Fruit fly (Drosophila melanogaster) whole organism, adult: ENCODE results near the gene ArgRS.

Experiments
- CG11617 ChIP-seq: fragments of 200-800 bp; sonication (Bioruptor generic); optimal IDR thresholded peaks from 2 replicates; lab custom pipeline; 2017; ENCODE audit warnings: mild to moderate bottlenecking, missing biosample characterization, missing genetic modification reagents, missing genetic modification characterization
- CG12768 ChIP-seq: fragments of 200-800 bp; sonication (Bioruptor generic); optimal IDR thresholded peaks from 2 replicates; lab custom pipeline; 2017; ENCODE audit warnings: missing biosample characterization, missing genetic modification characterization, mild to moderate bottlenecking, moderate library complexity, missing genetic modification reagents
- CG1620 ChIP-seq: fragments of 200-800 bp; sonication (Bioruptor generic); optimal IDR thresholded peaks from 2 replicates; lab custom pipeline; 2016; ENCODE audit warnings: missing biosample characterization, missing genetic modification characterization
- CG7045 ChIP-seq: fragments of 200-800 bp; sonication (Bioruptor generic); optimal IDR thresholded peaks from 2 replicates; lab custom pipeline; 2017; ENCODE audit warnings: missing biosample characterization, mild to moderate bottlenecking, missing genetic modification characterization
- Clk ChIP-seq: fragments of 200-800 bp; sonication (Bioruptor generic); optimal IDR thresholded peaks from 2 replicates; lab custom pipeline; 2017; ENCODE audit warnings: missing biosample characterization, missing genetic modification characterization
- cic ChIP-seq: fragments of 200-800 bp; sonication (Bioruptor generic); optimal IDR thresholded peaks from 2 replicates; lab custom pipeline; 2017; ENCODE audit warnings: missing biosample characterization, mild to moderate bottlenecking, missing genetic modification characterization, moderate library complexity
- ovo ChIP-seq: fragments of 200-800 bp; sonication (Bioruptor generic); optimal IDR thresholded peaks from 2 replicates; lab custom pipeline; 2016; ENCODE audit warnings: missing biosample characterization, missing genetic modification characterization

DNA sequence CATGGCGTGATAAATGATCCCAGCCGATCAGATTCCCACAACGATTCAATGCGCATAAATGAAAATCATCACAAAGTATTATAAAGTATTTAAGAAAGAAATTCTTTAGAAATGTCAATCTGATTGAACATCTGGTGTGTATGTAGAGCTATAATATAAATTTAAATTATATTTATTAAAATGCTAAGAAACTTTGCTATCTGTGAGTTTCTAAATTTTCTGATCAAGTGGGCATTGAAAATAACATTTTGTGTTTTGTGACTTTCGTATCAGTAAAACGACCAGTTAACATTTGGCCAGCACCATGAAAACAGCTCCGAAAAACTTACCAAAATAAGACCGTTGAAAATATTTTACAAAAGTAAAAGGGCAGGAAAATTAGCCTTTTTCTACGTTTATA is 6.4 kb downstream of the ArgRS start, which contains the start of gene CG8565:
- TF ChIP-seq CG11617 (GFP tag; lab: Kevin White, UChicago) (no peak), CG7045 (GFP tag; lab: Kevin White, UChicago) (no peak), ovo (GFP tag; lab: Kevin White, UChicago) (no peak), cic (GFP tag; lab: Kevin White, UChicago) (no peak), CG1620 (GFP tag; lab: Kevin White, UChicago) (no peak), Clk (GFP tag; lab: Kevin White, UChicago) (no peak), CG12768 (GFP tag; lab: Kevin White, UChicago) (no peak)
